Worm (Caenorhabditis elegans) whole organism, L4 larva: ENCODE measurements around the gene arle-14.

Experiments
- F49E8.2 ChIP-seq: sonication (generic microtip); optimal IDR thresholded peaks from 2 replicates; lab custom pipeline; 2016; ENCODE audit warnings: missing compliant biosample characterization, mild to moderate bottlenecking, missing genetic modification characterization, borderline replicate concordance
- ama-1 ChIP-seq: fragments of 150-350 bp; optimal IDR thresholded peaks from 2 replicates; lab custom pipeline; 2014; ENCODE audit warnings: inconsistent platforms, mixed read lengths
- ces-1 ChIP-seq: fragments of 150-350 bp; sonication (generic microtip); optimal IDR thresholded peaks from 4 replicates; lab custom pipeline; 2014; ENCODE audit warnings: missing biosample characterization, missing genetic modification reagents, missing genetic modification characterization
- nhr-237 ChIP-seq: sonication (generic microtip); optimal IDR thresholded peaks from 2 replicates; lab custom pipeline; 2017; ENCODE audit warnings: missing biosample characterization, missing genetic modification characterization

DNA sequence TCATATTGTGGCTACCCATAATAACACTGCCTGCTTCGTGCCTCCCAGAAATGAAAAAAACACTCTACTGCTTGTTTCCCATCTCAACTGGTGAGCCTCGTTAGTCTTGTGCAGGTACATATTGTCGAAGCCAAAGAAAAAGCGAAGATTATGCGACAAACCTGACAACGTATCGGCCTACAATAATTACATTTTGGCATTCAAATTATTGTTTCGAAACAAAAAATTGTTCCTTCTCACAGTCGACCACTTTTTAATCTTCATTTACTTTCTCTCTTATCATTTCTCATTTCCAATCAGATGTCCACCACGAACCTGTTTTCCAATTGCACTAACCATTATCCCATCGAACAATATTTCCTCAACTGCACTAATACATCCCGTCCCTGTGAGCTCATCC is 50.4 kb downstream of the arle-14 start, which contains the start of gene B0244.15:
- no peak for TF ChIP-seq ces-1 (GFP tag; lab: Kevin White, UChicago)
- TF ChIP-seq nhr-237, result no peak
- TF ChIP-seq ama-1 (lab: Kevin White, UChicago), result no peak
- no peak for TF ChIP-seq F49E8.2 (tag; lab: Kevin White, UChicago)
